Worm (Caenorhabditis elegans) whole organism, L4/young adult: ENCODE results near the gene dnj-11.
"Not testable (repeated sequence)": the region's sequence is repeated elsewhere in the genome, so short reads cannot be mapped to it uniquely, and the experiment has no call there.

Source experiments
- W03F9.2 ChIP-seq: fragments of 150-350 bp; optimal IDR thresholded peaks from 2 replicates; lab custom pipeline; 2014; ENCODE audit warnings: missing biosample characterization, missing genetic modification characterization
- dao-5 ChIP-seq: sonication (generic microtip); optimal IDR thresholded peaks from 2 replicates; lab custom pipeline; 2016; ENCODE audit warnings: missing genotype, missing genetic modification characterization, moderate library complexity, missing compliant biosample characterization
- him-1 ChIP-seq: sonication (generic microtip); optimal IDR thresholded peaks from 2 replicates; lab custom pipeline; 2016; ENCODE audit warnings: missing genotype, missing genetic modification reagents, missing genetic modification characterization, missing compliant biosample characterization

DNA sequence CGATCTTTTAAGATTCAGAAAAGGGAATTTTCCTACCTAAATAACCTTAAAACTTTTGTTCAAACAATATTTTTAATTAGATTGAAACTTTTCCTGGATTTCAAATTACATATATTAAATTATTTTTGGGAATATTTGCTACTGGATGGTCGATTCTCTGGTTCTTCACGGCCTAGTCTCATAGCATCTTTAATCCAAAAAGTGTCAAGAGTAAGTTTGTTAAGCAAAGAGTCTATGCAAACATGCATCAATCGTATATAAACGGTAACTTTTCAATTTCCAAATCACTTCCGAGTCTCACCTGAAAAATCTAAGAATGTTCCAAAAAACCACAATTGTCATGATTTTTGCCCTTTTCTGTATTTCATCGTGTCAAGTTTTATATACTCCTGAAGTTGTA lies 12.2 kb downstream of the dnj-11 start, which contains the start of gene nspb-4:
- TF ChIP-seq W03F9.2, him-1, dao-5 (tag; lab: Kevin White, UChicago): not testable (repeated sequence)
